Fruit fly (Drosophila melanogaster) whole organism: ENCODE measurements around the gene CG43116.

Experiments used
- Dll ChIP-seq: fragments of >200 bp; optimal IDR thresholded peaks from 2 replicates; lab custom pipeline; 2017
- pan ChIP-seq: fragments of >200 bp; optimal IDR thresholded peaks from 2 replicates; lab custom pipeline; 2017

- TF ChIP-seq pan (lab: Kevin White, UChicago) = no peak
- TF ChIP-seq Dll = no peak
These were observed 27.0 kb downstream of the CG43116 start, which contains the start of gene fid for dm6 chr3R:25969780-25970179.
